Fruit fly (Drosophila melanogaster): ENCODE measurements around the gene CG34428.

CG34428 gene

dm6 chr3L:13030055-13030634 lies 31.4 kb upstream of the CG34428 start (continued):
- TF ChIP-seq CG30020 (tag; optimal IDR thresholded peaks at IDR 0.05) (no peak), BtbVII (GFP tag; optimal IDR thresholded peaks at IDR 0.05) (no peak), zf30C (GFP tag; optimal IDR thresholded peaks at IDR 0.05) (peak; percentile 33), lbe (GFP tag; optimal IDR thresholded peaks at IDR 0.05) (no peak), CG11560 (tag; IDR thresholded peaks at IDR 0.05) (no peak), CoRest (tag; optimal IDR thresholded peaks at IDR 0.05) (peak; percentile 47), dpn (GFP tag; optimal IDR thresholded peaks at IDR 0.05) (peak in 1 of 2 experiments; percentile 2), HmgZ (tag; optimal IDR thresholded peaks at IDR 0.05) (no peak), CG15514 (GFP tag; optimal IDR thresholded peaks at IDR 0.05) (no peak), CG17361 (GFP tag; IDR thresholded peaks at IDR 0.05) (0 out of 3 replicates have a peak, but pooled peaks have one; percentile 35), C15 (GFP tag; IDR thresholded peaks at IDR 0.05) (no peak), cad (GFP tag; optimal IDR thresholded peaks at IDR 0.05) (no peak), mam (GFP tag; optimal IDR thresholded peaks at IDR 0.05) (no peak), abd-A (tag; optimal IDR thresholded peaks at IDR 0.05) (peak; percentile 37), tgo (GFP tag; IDR thresholded peaks at IDR 0.05) (0 out of 3 replicates have a peak, but pooled peaks have one; percentile 20), bigmax (GFP tag; optimal IDR thresholded peaks at IDR 0.05) (no peak), CG17568 (GFP tag; optimal IDR thresholded peaks at IDR 0.05) (no peak), fd96Cb (tag; optimal IDR thresholded peaks at IDR 0.05) (peak; percentile 6), CG10979 (tag; optimal IDR thresholded peaks at IDR 0.05) (peak; percentile 3), kay (GFP tag; optimal IDR thresholded peaks at IDR 0.05) (peak; percentile 42), CG31224 (GFP tag; IDR thresholded peaks at IDR 0.05) (peak; percentile 6; the same call in 1 of the 2 replicates), knrl (GFP tag; IDR thresholded peaks at IDR 0.05; ENCODE audit: partially characterized antibody) (no peak), E2f2 (GFP tag; IDR thresholded peaks at IDR 0.05) (no peak), Usf (GFP tag; optimal IDR thresholded peaks at IDR 0.05) (no peak), Chrac-16 (GFP tag; optimal IDR thresholded peaks at IDR 0.05) (peak; percentile 12), btn (GFP tag; optimal IDR thresholded peaks at IDR 0.05) (no peak), Abd-B (GFP tag; optimal IDR thresholded peaks at IDR 0.05) (peak; percentile 37), CG30403 (GFP tag; optimal IDR thresholded peaks at IDR 0.05) (peak; percentile 37), CG2712 (tag; optimal IDR thresholded peaks at IDR 0.05) (peak; percentile 41), CG7556 (GFP tag; optimal IDR thresholded peaks at IDR 0.05) (peak; percentile 16), jing (GFP tag; optimal IDR thresholded peaks at IDR 0.05) (peak; percentile 2), CG8281 (tag; optimal IDR thresholded peaks at IDR 0.05) (no peak), hkb (optimal IDR thresholded peaks at IDR 0.05) (no peak), hkb (GFP tag; IDR thresholded peaks at IDR 0.05) (0 out of 2 replicates have a peak, but pooled peaks have one; percentile 7), bsh (GFP tag; optimal IDR thresholded peaks at IDR 0.05) (peak in 1 of 2 experiments; percentile 43), wdn (GFP tag; IDR thresholded peaks at IDR 0.05) (no peak), ken (GFP tag; IDR thresholded peaks at IDR 0.05) (no peak), pum (GFP tag; optimal IDR thresholded peaks at IDR 0.05) (peak; percentile 10), sd (tag; optimal IDR thresholded peaks at IDR 0.05) (peak; percentile 20), unpg (GFP tag; optimal IDR thresholded peaks at IDR 0.05) (peak; percentile 25), Oaz (GFP tag; IDR thresholded peaks at IDR 0.05) (0 out of 2 replicates have a peak, but pooled peaks have one; percentile 26)

- TF ChIP-seq fd96Cb (tag; optimal IDR thresholded peaks at IDR 0.05) (no peak), CG4360 (GFP tag; IDR thresholded peaks at IDR 0.05) (no peak), CG13775 (GFP tag; optimal IDR thresholded peaks at IDR 0.05) (no peak), hkb (optimal IDR thresholded peaks at IDR 0.05) (no peak), hkb (GFP tag; IDR thresholded peaks at IDR 0.05) (no peak), crp (GFP tag; optimal IDR thresholded peaks at IDR 0.05) (no peak), grn (GFP tag; optimal IDR thresholded peaks at IDR 0.05) (no peak), Abd-B (GFP tag; optimal IDR thresholded peaks at IDR 0.05) (no peak), Sry-δ (GFP tag; optimal IDR thresholded peaks at IDR 0.05) (no peak), stwl (tag; optimal IDR thresholded peaks at IDR 0.05) (peak; percentile 84), Nf-YB (GFP tag; optimal IDR thresholded peaks at IDR 0.05) (no peak), lov (optimal IDR thresholded peaks at IDR 0.05) (no peak), lov (GFP tag; IDR thresholded peaks at IDR 0.05) (no peak), CG6765 (GFP tag; optimal IDR thresholded peaks at IDR 0.05) (no peak), slp2 (GFP tag; optimal IDR thresholded peaks at IDR 0.05) (no peak)
Observed at dm6 chr3L:13031326-13031725, 30.2 kb upstream of the CG34428 start.

Data from whole organism, embryonic.